Worm (Caenorhabditis elegans) whole organism, mixed stage, embryonic: Measurements from ENCODE around the gene F59D12.3.

Experiments
- M03D4.4 ChIP-seq: sonication (generic microtip); optimal IDR thresholded peaks from 2 replicates; lab custom pipeline; 2017; ENCODE audit warnings: mild to moderate bottlenecking, missing genetic modification characterization, missing compliant biosample characterization
- blmp-1 ChIP-seq: fragments of 150-350 bp; optimal IDR thresholded peaks from 2 replicates; lab custom pipeline; 2014; ENCODE audit warnings: missing biosample characterization, missing genetic modification characterization
- cnd-1 ChIP-seq: fragments of 200-800 bp; sonication (Bioruptor generic); optimal IDR thresholded peaks from 2 replicates; lab custom pipeline; 2018; ENCODE audit warnings: mild to moderate bottlenecking, missing genetic modification characterization, missing compliant biosample characterization
- elt-3 ChIP-seq: fragments of 150-350 bp; optimal IDR thresholded peaks from 2 replicates; lab custom pipeline; 2014; ENCODE audit warnings: missing biosample characterization, missing genetic modification characterization
- lin-13 ChIP-seq: fragments of 150-350 bp; optimal IDR thresholded peaks from 2 replicates; lab custom pipeline; 2014; ENCODE audit warnings: missing biosample characterization, missing genetic modification characterization
- mab-5 ChIP-seq: fragments of 150-350 bp; optimal IDR thresholded peaks from 2 replicates; lab custom pipeline; 2014; ENCODE audit warnings: missing biosample characterization, missing genetic modification characterization
- nhr-12 ChIP-seq: fragments of 150-350 bp; optimal IDR thresholded peaks from 2 replicates; lab custom pipeline; 2014; ENCODE audit warnings: missing biosample characterization, missing genetic modification characterization
- nhr-2 ChIP-seq: fragments of 150-350 bp; optimal IDR thresholded peaks from 2 replicates; lab custom pipeline; 2014; ENCODE audit warnings: missing biosample characterization, missing genetic modification characterization
- nhr-237 ChIP-seq: fragments of 150-350 bp; optimal IDR thresholded peaks from 2 replicates; lab custom pipeline; 2014; ENCODE audit warnings: missing biosample characterization, missing genetic modification characterization
- nhr-76 ChIP-seq: sonication (generic microtip); optimal IDR thresholded peaks from 2 replicates; lab custom pipeline; 2017; ENCODE audit warnings: missing biosample characterization, missing genetic modification characterization
- sem-2 ChIP-seq: fragments of 200-800 bp; sonication (Bioruptor generic); optimal IDR thresholded peaks from 2 replicates; lab custom pipeline; 2018; ENCODE audit warnings: mild to moderate bottlenecking, missing genetic modification characterization, missing compliant biosample characterization
- unc-62 ChIP-seq: fragments of 150-350 bp; optimal IDR thresholded peaks from 2 replicates; lab custom pipeline; 2014; ENCODE audit warnings: missing biosample characterization, missing genetic modification reagents, missing genetic modification characterization
- ztf-11 ChIP-seq: fragments of 150-350 bp; optimal IDR thresholded peaks from 2 replicates; lab custom pipeline; 2014; ENCODE audit warnings: missing biosample characterization, missing genetic modification characterization

DNA sequence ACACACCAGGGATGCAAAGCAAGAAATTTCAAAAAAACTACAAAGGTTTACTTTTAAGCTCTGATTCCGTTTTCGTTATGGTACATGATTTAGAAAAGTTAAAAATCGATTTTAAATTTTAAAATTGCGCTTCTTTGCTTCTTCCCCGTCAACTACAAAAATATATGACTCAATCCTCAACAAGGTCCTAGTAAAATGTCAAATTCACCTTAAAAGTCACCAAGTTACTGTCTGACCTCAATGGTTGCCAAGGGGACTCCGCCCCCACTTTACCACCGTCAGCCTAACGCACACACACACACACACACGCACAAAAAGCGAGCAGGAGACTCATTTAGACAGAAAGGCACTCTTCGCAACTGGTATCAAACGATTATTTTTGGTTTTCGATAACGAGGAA is 30.6 kb upstream of the F59D12.3 start, which contains the start of gene gpn-1:
- TF ChIP-seq blmp-1 = no peak
- TF ChIP-seq unc-62 = no peak
- no peak for TF ChIP-seq ztf-11 (tag; lab: Kevin White, UChicago)
- TF ChIP-seq lin-13 (tag; lab: Kevin White, UChicago) = no peak
- TF ChIP-seq mab-5 (tag; lab: Kevin White, UChicago) = no peak
- TF ChIP-seq M03D4.4 = no peak
- no peak for TF ChIP-seq elt-3 (tag; lab: Kevin White, UChicago)
- no peak for TF ChIP-seq nhr-237 (tag; lab: Kevin White, UChicago)
- no peak for TF ChIP-seq cnd-1 (tag; lab: Kevin White, UChicago)
- no peak for TF ChIP-seq nhr-12
- no peak for TF ChIP-seq nhr-76
- TF ChIP-seq nhr-2 (tag; lab: Kevin White, UChicago) = no peak
- no peak for TF ChIP-seq sem-2 (GFP tag; lab: Kevin White, UChicago)
